Fruit fly (Drosophila melanogaster): ENCODE results near the gene MTA1-like.

Gene MTA1-like

dm6 chr3R:5620387-5620956 lies 28.1 kb downstream of the MTA1-like start (continued):
- TF ChIP-seq Gsc (GFP tag; IDR thresholded peaks at IDR 0.05) (peak; percentile 13; the same call in 1 of the 2 replicates), CG7271 (tag; optimal IDR thresholded peaks at IDR 0.05) (no peak), Hr39 (optimal IDR thresholded peaks at IDR 0.05) (no peak), CG11085 (GFP tag; IDR thresholded peaks at IDR 0.05) (peak; percentile 48; the same call in 1 of the 2 replicates), CG11560 (tag; IDR thresholded peaks at IDR 0.05) (no peak), sisA (GFP tag; IDR thresholded peaks at IDR 0.05) (peak; percentile 78), HmgD (GFP tag; optimal IDR thresholded peaks at IDR 0.05) (no peak), CG11723 (GFP tag; optimal IDR thresholded peaks at IDR 0.05) (peak; percentile 48), CG14860 (GFP tag; IDR thresholded peaks at IDR 0.05; ENCODE audit: partially characterized antibody) (no peak), CG17912 (GFP tag; optimal IDR thresholded peaks at IDR 0.05) (no peak), br (optimal IDR thresholded peaks at IDR 0.05) (no peak)

- no peak for TF ChIP-seq H15 (GFP tag; IDR thresholded peaks at IDR 0.05)
- no peak for TF ChIP-seq CG17802 (tag; optimal IDR thresholded peaks at IDR 0.05)
- no peak for TF ChIP-seq HHEX (GFP tag; optimal IDR thresholded peaks at IDR 0.05)
- TF ChIP-seq scrt (GFP tag; optimal IDR thresholded peaks at IDR 0.05) = no peak
- no peak for TF ChIP-seq prd (optimal IDR thresholded peaks at IDR 0.05)
- TF ChIP-seq prd (GFP tag; IDR thresholded peaks at IDR 0.05) = peak; percentile 23; the same call in 1 of the 3 replicates
- TF ChIP-seq Bdp1 (GFP tag; optimal IDR thresholded peaks at IDR 0.05) = no peak
- TF ChIP-seq lov (optimal IDR thresholded peaks at IDR 0.05) = no peak
- TF ChIP-seq lov (GFP tag; IDR thresholded peaks at IDR 0.05) = no peak
- no peak for TF ChIP-seq CG6272 (GFP tag; IDR thresholded peaks at IDR 0.05)
- TF ChIP-seq bcd (GFP tag; optimal IDR thresholded peaks at IDR 0.05) = no peak
- 0 out of 3 replicates have a peak, but pooled peaks have one; percentile 30 for TF ChIP-seq row (GFP tag; IDR thresholded peaks at IDR 0.05)
- 0 out of 3 replicates have a peak, but pooled peaks have one; percentile 8 for TF ChIP-seq CG6175 (GFP tag; IDR thresholded peaks at IDR 0.05)
- TF ChIP-seq Meics (GFP tag; optimal IDR thresholded peaks at IDR 0.05) = no peak
- peak; percentile 47 for TF ChIP-seq grau (tag; optimal IDR thresholded peaks at IDR 0.05)
- no peak for TF ChIP-seq Ssrp (tag; optimal IDR thresholded peaks at IDR 0.05)
- no peak for TF ChIP-seq CG9876 (GFP tag; optimal IDR thresholded peaks at IDR 0.05)
- peak; percentile 68 for TF ChIP-seq sens (GFP tag)
- TF ChIP-seq odd (GFP tag; optimal IDR thresholded peaks at IDR 0.05) = no peak
- TF ChIP-seq Sox102F (GFP tag; optimal IDR thresholded peaks at IDR 0.05) = no peak
- no peak for TF ChIP-seq NFAT (GFP tag; IDR thresholded peaks at IDR 0.05)
- no peak for TF ChIP-seq wdn (GFP tag; IDR thresholded peaks at IDR 0.05)
- no peak for TF ChIP-seq hkb (optimal IDR thresholded peaks at IDR 0.05)
- TF ChIP-seq hkb (GFP tag; IDR thresholded peaks at IDR 0.05) = no peak
- TF ChIP-seq pan (optimal IDR thresholded peaks at IDR 0.05) = no peak
- TF ChIP-seq pan (GFP tag; optimal IDR thresholded peaks at IDR 0.05 in 1 of 2, IDR thresholded peaks at IDR 0.05 in 1 of 2) = peak in 1 of 2 experiments; percentile 14
- peak; percentile 50 for TF ChIP-seq Ets65A (GFP tag)
- no peak for TF ChIP-seq Jarid2 (GFP tag; optimal IDR thresholded peaks at IDR 0.05)
- TF ChIP-seq CG6683 (GFP tag; optimal IDR thresholded peaks at IDR 0.05) = no peak
- no peak for TF ChIP-seq wek (GFP tag; optimal IDR thresholded peaks at IDR 0.05)
- TF ChIP-seq Awh (GFP tag; IDR thresholded peaks at IDR 0.05) = no peak
- TF ChIP-seq CG9437 (GFP tag; optimal IDR thresholded peaks at IDR 0.05) = no peak
- TF ChIP-seq CG17568 (GFP tag; optimal IDR thresholded peaks at IDR 0.05) = no peak
- TF ChIP-seq CG33557 (GFP tag; optimal IDR thresholded peaks at IDR 0.05) = no peak
- no peak for TF ChIP-seq CG3995 (GFP tag; optimal IDR thresholded peaks at IDR 0.05)
- TF ChIP-seq Drgx (GFP tag; IDR thresholded peaks at IDR 0.05) = peak; percentile 67
- TF ChIP-seq chif (GFP tag; optimal IDR thresholded peaks at IDR 0.05) = no peak
- no peak for TF ChIP-seq Mrtf (GFP tag; IDR thresholded peaks at IDR 0.05)
- TF ChIP-seq pb (GFP tag; optimal IDR thresholded peaks at IDR 0.05) = no peak
- TF ChIP-seq ara (GFP tag; IDR thresholded peaks at IDR 0.05) = 0 out of 2 replicates have a peak, but pooled peaks have one; percentile 34
Measured at dm6 chr3R:5617923-5618623, 30.5 kb downstream of the MTA1-like start.
